Fruit fly (Drosophila melanogaster) S2 (cell line): ENCODE measurements around the gene Hcf.

Experiments
- CG8478 ChIP-seq: fragments of >200 bp; optimal IDR thresholded peaks from 2 replicates; lab custom pipeline; 2018
- CTCF ChIP-seq, 2 experiments: fragments of >200 bp; optimal IDR thresholded peaks; 2 replicates each; lab custom pipeline; 2018

The Hcf gene

DNA sequence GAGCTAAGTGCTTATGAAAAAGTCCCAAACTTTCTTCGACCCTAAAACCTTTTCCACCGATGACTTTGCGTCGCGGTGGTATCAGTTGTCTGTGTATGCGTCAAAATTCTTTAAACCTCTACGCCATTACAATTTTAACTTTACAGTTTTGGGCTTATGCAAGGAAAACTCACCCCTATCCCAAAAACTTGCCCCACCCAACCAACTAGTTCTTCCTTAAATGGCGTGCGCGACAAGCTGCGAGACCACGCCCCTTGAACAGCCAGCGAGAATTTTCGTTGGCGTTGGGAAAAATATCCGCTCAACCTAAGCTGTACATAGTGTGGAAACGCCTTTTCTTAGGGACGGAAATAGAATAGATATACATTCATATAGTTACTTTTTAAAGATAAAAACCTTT is 59.0 kb downstream of the Hcf start:
- TF ChIP-seq CTCF (optimal IDR thresholded peaks at IDR 0.05; lab: Kevin White, UChicago) (no peak), CG8478 (lab: Kevin White, UChicago) (no peak)

DNA sequence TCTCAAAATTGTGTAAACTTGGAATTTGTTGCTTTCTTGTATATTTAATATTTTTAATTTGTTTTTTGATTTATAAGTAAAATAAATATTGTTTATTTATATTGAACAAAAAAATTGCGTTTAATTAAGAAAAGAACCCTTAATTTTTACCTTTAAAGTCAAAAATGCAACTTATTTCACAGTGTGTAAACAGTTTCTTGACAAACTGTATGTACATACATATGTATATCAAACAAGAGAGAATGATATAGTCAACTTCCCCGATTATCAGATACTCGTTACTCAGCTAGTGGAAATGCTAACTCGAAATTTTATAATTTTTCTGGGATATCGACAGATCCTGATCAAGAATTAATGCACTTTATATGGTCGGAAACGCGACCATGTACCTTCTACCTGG is 61.3 kb downstream of the Hcf start:
- TF ChIP-seq CG8478 (lab: Kevin White, UChicago) (no peak), CTCF (optimal IDR thresholded peaks at IDR 0.05; lab: Kevin White, UChicago) (no peak)

DNA sequence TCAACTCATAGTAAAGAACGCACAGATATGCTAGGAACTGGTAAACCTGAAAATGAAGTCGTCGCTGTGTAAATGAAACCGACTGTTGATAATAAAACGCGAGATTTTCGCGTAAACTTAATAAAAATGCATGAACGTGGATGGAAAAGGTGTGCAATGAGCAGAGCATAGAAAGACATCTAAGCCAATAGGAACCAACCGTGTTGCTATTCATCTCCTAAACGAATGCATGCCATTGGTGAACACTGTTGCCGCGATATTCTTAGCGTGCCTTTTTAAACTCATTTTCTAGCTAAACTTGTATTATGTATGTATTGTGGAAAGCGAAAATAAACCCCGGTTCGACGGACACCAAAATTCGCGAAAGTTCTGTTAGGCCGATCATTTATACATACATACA is 62.0 kb downstream of the Hcf start:
- TF ChIP-seq CTCF (optimal IDR thresholded peaks at IDR 0.05; lab: Kevin White, UChicago) (no peak), CG8478 (lab: Kevin White, UChicago) (no peak)

DNA sequence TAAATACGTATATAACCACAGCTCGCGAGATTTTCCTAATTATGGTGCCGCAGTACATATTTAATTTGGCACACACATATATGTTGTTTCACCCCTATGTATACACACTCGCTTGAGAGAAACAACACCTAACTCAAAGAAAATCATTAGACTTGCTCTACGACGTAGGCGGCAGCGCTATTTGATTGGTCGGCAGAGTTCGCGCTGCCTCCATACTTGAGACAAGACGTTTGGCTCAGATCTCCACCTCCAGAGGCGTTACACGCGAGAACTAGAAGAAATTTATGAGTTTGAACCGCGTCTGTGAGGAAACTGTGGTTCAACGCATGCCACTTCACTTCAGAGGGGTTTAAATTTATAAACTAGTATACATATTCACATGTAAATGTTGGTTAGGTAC is 63.6 kb downstream of the Hcf start:
- TF ChIP-seq CTCF (optimal IDR thresholded peaks at IDR 0.05; lab: Kevin White, UChicago) (no peak), CG8478 (lab: Kevin White, UChicago) (no peak)

DNA sequence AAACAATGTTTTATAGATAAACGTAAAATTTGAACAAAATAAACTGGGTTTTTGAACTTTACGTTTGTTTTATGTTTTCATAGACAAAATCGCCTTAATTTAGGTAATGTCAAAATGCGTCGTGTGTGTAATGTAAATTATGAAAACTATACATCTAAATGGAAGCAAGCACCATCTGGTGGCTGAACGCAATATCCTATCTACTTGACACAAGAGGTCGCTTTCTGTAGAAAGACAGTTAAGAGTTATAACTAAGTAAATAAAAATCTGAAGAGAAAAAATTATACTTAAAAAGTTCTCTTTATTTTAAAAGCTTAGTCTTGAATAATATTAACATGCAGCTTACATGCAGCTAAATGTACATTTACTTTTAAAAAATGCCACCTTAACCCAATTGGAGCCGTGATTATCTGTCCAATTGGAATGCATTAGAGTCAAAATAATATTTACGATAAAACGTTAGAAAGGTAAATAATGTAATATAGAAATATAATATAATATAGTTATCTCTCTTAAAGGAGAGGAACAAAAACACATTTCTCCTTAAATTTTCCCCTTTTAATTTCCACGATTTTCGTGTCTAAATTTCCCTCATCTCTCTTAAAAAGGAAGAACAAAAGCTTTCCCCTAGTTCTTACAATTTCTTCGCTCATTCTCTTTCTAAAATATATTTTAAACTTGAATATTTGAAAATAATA is 65.0 kb downstream of the Hcf start:
- TF ChIP-seq CTCF (optimal IDR thresholded peaks at IDR 0.05; lab: Kevin White, UChicago) (peak; percentile 92 to 98), CG8478 (lab: Kevin White, UChicago) (no peak)
